Fruit fly (Drosophila melanogaster) whole organism, embryonic: ENCODE measurements around the gene CG4291.

Experiments used
- Abd-B ChIP-seq: fragments of 200-800 bp; sonication (Bioruptor generic); optimal IDR thresholded peaks from 2 replicates; lab custom pipeline; 2018; ENCODE audit warnings: missing biosample characterization, mild to moderate bottlenecking, missing genetic modification characterization, moderate library complexity
- Adf1 ChIP-seq: fragments of 200-800 bp; sonication (Bioruptor generic); IDR thresholded peaks from 2 replicates; pipeline ENCODE4 v1.3.6; 2022; ENCODE audit warnings: missing biosample characterization, missing genetic modification characterization
- BtbVII ChIP-seq: fragments of 200-800 bp; sonication (Bioruptor generic); optimal IDR thresholded peaks from 3 replicates; lab custom pipeline; 2017; ENCODE audit warnings: missing biosample characterization, mild to moderate bottlenecking, missing genetic modification characterization
- Bteb2 ChIP-seq: fragments of 200-800 bp; sonication (Bioruptor generic); optimal IDR thresholded peaks from 2 replicates; lab custom pipeline; 2016; ENCODE audit warnings: missing biosample characterization, missing genetic modification characterization
- CG10267 ChIP-seq: fragments of 200-800 bp; sonication (Bioruptor generic); optimal IDR thresholded peaks from 2 replicates; lab custom pipeline; 2018; ENCODE audit warnings: missing biosample characterization, mild to moderate bottlenecking, missing genetic modification characterization, moderate library complexity
- CG12104 ChIP-seq: fragments of 200-800 bp; sonication (Bioruptor generic); optimal IDR thresholded peaks from 3 replicates; lab custom pipeline; 2016; ENCODE audit warnings: missing biosample characterization, missing genetic modification characterization
- CG12744 ChIP-seq: fragments of 200-800 bp; sonication (Bioruptor generic); optimal IDR thresholded peaks from 2 replicates; lab custom pipeline; 2016; ENCODE audit warnings: missing biosample characterization, missing genetic modification characterization
- CG13287 ChIP-seq: fragments of 200-800 bp; sonication (Bioruptor generic); IDR thresholded peaks from 2 replicates; pipeline ENCODE4 v1.3.6; 2022; ENCODE audit warnings: missing biosample characterization, missing genetic modification characterization; ENCODE audit not compliant: partially characterized antibody
- CG16813 ChIP-seq: fragments of 200-800 bp; sonication (Bioruptor generic); IDR thresholded peaks from 3 replicates; pipeline ENCODE4 v1.3.6; 2022; ENCODE audit warnings: missing biosample characterization, missing genetic modification characterization; ENCODE audit not compliant: partially characterized antibody
- CG17802 ChIP-seq: fragments of 200-800 bp; sonication (Bioruptor generic); optimal IDR thresholded peaks from 2 replicates; lab custom pipeline; 2018; ENCODE audit warnings: missing biosample characterization, mild to moderate bottlenecking, missing genetic modification characterization, moderate library complexity
- CG18262 ChIP-seq: fragments of 200-800 bp; optimal IDR thresholded peaks from 3 replicates; lab custom pipeline; 2019; ENCODE audit warnings: missing biosample characterization, mild to moderate bottlenecking, missing genetic modification characterization, moderate library complexity
- CG1832 ChIP-seq: fragments of 200-800 bp; sonication (Bioruptor generic); optimal IDR thresholded peaks from 2 replicates; lab custom pipeline; 2017; ENCODE audit warnings: missing biosample characterization, mild to moderate bottlenecking, missing genetic modification characterization, inconsistent platforms
- CG2199 ChIP-seq: fragments of 200-800 bp; sonication (Bioruptor generic); IDR thresholded peaks from 3 replicates; pipeline ENCODE4 v1.3.6; 2022; ENCODE audit warnings: missing biosample characterization, missing genetic modification characterization
- CG31441 ChIP-seq: fragments of 200-800 bp; sonication (Bioruptor generic); IDR thresholded peaks from 2 replicates; pipeline ENCODE4 v1.3.6; 2022; ENCODE audit warnings: missing biosample characterization, missing genetic modification characterization
- CG32767 ChIP-seq: fragments of 200-800 bp; sonication (Bioruptor generic); IDR thresholded peaks from 2 replicates; pipeline ENCODE4 v1.3.6; 2022; ENCODE audit warnings: missing biosample characterization, missing genetic modification characterization
- CG34224 ChIP-seq: fragments of 200-800 bp; sonication (Bioruptor generic); IDR thresholded peaks from 3 replicates; pipeline ENCODE4 v1.3.6; 2022; ENCODE audit warnings: missing biosample characterization, missing genetic modification characterization; ENCODE audit not compliant: partially characterized antibody
- CG4328 ChIP-seq: fragments of 200-800 bp; sonication (Bioruptor generic); optimal IDR thresholded peaks from 3 replicates; lab custom pipeline; 2017; ENCODE audit warnings: missing biosample characterization, missing genetic modification reagents, missing genetic modification characterization
- CG7839 ChIP-seq: fragments of 200-800 bp; sonication (Bioruptor generic); optimal IDR thresholded peaks from 3 replicates; lab custom pipeline; 2018; ENCODE audit warnings: missing biosample characterization, mild to moderate bottlenecking, missing genetic modification characterization, moderate library complexity
- CG7928 ChIP-seq: fragments of 200-800 bp; sonication (Bioruptor generic); optimal IDR thresholded peaks from 2 replicates; lab custom pipeline; 2017; ENCODE audit warnings: missing biosample characterization, mild to moderate bottlenecking, missing genetic modification characterization
- CG7963 ChIP-seq: fragments of 200-800 bp; sonication (Bioruptor generic); IDR thresholded peaks from 3 replicates; pipeline ENCODE4 v1.3.6; 2022; ENCODE audit warnings: missing biosample characterization, missing genetic modification characterization; ENCODE audit not compliant: partially characterized antibody
- CkIIα-i1 ChIP-seq: fragments of 200-800 bp; sonication (Bioruptor generic); IDR thresholded peaks from 2 replicates; pipeline ENCODE4 v1.3.6; 2022; ENCODE audit warnings: missing biosample characterization, missing genetic modification characterization
- Dbx ChIP-seq: fragments of 200-800 bp; sonication (Bioruptor generic); IDR thresholded peaks from 3 replicates; pipeline ENCODE4 v1.3.6; 2022; ENCODE audit warnings: missing biosample characterization, missing genetic modification characterization
- Deaf1 ChIP-seq: fragments of 200-800 bp; optimal IDR thresholded peaks from 3 replicates; lab custom pipeline; 2019; ENCODE audit warnings: missing biosample characterization, mild to moderate bottlenecking, missing genetic modification characterization, moderate library complexity
- Dip2 ChIP-seq: fragments of 200-800 bp; sonication (Bioruptor generic); IDR thresholded peaks from 2 replicates; pipeline ENCODE4 v1.3.6; 2022; ENCODE audit warnings: missing biosample characterization, missing genetic modification characterization
- H2.0 ChIP-seq: fragments of 200-800 bp; sonication (Bioruptor generic); IDR thresholded peaks from 2 replicates; pipeline ENCODE4 v1.3.6; 2022; ENCODE audit warnings: missing biosample characterization, missing genetic modification characterization
- Med ChIP-seq: fragments of 200-800 bp; sonication (Bioruptor generic); peaks from one replicate; lab custom pipeline; 2016; ENCODE audit warnings: missing biosample characterization, missing genetic modification characterization, mild to moderate bottlenecking, inconsistent platforms, moderate library complexity
- Neu2 ChIP-seq: fragments of 200-800 bp; sonication (Bioruptor generic); optimal IDR thresholded peaks from 3 replicates; lab custom pipeline; 2016; ENCODE audit warnings: missing biosample characterization, missing genetic modification characterization, borderline replicate concordance
- Rfx ChIP-seq: fragments of 200-800 bp; sonication (Bioruptor generic); IDR thresholded peaks from 2 replicates; pipeline ENCODE4 v1.3.6; 2022; ENCODE audit warnings: missing biosample characterization, missing genetic modification characterization
- Six4 ChIP-seq: fragments of 200-800 bp; sonication (Bioruptor generic); optimal IDR thresholded peaks from 2 replicates; lab custom pipeline; 2016; ENCODE audit warnings: missing biosample characterization, missing genetic modification characterization
- Spps ChIP-seq: fragments of 200-800 bp; sonication (Bioruptor generic); optimal IDR thresholded peaks from 2 replicates; lab custom pipeline; 2018; ENCODE audit warnings: missing biosample characterization, mild to moderate bottlenecking, missing genetic modification characterization
- Trl ChIP-seq, 3 experiments: fragments of >200 bp in 2 of 3; fragments of 200-800 bp in 1 of 3; sonication (Bioruptor generic) in 1 of 3; optimal IDR thresholded peaks; 2 replicates in 1 of 3; 3 replicates in 2 of 3; lab custom pipeline; 2016 to 2017; ENCODE audit warnings: missing biosample characterization in 1 of 3, missing genetic modification characterization in 1 of 3
- Usf ChIP-seq: fragments of 200-800 bp; sonication (Bioruptor generic); optimal IDR thresholded peaks from 2 replicates; lab custom pipeline; 2017; ENCODE audit warnings: missing genotype, missing biosample characterization, missing genetic modification characterization
- ato ChIP-seq: fragments of 200-800 bp; sonication (Bioruptor generic); IDR thresholded peaks from 2 replicates; pipeline ENCODE4 v1.3.6; 2022; ENCODE audit warnings: missing biosample characterization, missing genetic modification characterization; ENCODE audit not compliant: partially characterized antibody
- bigmax ChIP-seq: fragments of 200-800 bp; sonication (Bioruptor generic); optimal IDR thresholded peaks from 2 replicates; lab custom pipeline; 2018; ENCODE audit warnings: missing biosample characterization, mild to moderate bottlenecking, missing genetic modification characterization
- chn ChIP-seq: fragments of 200-800 bp; sonication (Bioruptor generic); optimal IDR thresholded peaks from 2 replicates; lab custom pipeline; 2016; ENCODE audit warnings: missing biosample characterization, missing genetic modification characterization
- crol ChIP-seq: fragments of 200-800 bp; sonication (Bioruptor generic); IDR thresholded peaks from 2 replicates; pipeline ENCODE4 v1.3.6; 2022; ENCODE audit warnings: missing biosample characterization, missing genetic modification characterization
- danr ChIP-seq: fragments of 200-800 bp; sonication (Bioruptor generic); IDR thresholded peaks from 2 replicates; pipeline ENCODE4 v1.3.6; 2022; ENCODE audit warnings: missing biosample characterization, missing genetic modification characterization
- ewg ChIP-seq: fragments of 200-800 bp; sonication (Bioruptor generic); optimal IDR thresholded peaks from 3 replicates; lab custom pipeline; 2017; ENCODE audit warnings: mild to moderate bottlenecking, missing biosample characterization, missing genetic modification reagents, missing genetic modification characterization
- fu2 ChIP-seq: fragments of 200-800 bp; sonication (Bioruptor generic); optimal IDR thresholded peaks from 2 replicates; lab custom pipeline; 2016; ENCODE audit warnings: missing biosample characterization, missing genetic modification characterization
- luna ChIP-seq: fragments of 200-800 bp; sonication (Bioruptor generic); optimal IDR thresholded peaks from 2 replicates; lab custom pipeline; 2016; ENCODE audit warnings: missing biosample characterization, missing genetic modification characterization
- nmo ChIP-seq: fragments of 200-800 bp; sonication (Bioruptor generic); optimal IDR thresholded peaks from 2 replicates; lab custom pipeline; 2018; ENCODE audit warnings: missing biosample characterization, mild to moderate bottlenecking, missing genetic modification characterization, moderate library complexity
- phol ChIP-seq: fragments of 200-800 bp; sonication (Bioruptor generic); optimal IDR thresholded peaks from 3 replicates; lab custom pipeline; 2018; ENCODE audit warnings: missing biosample characterization, mild to moderate bottlenecking, missing genetic modification characterization, moderate library complexity
- pros ChIP-seq: fragments of 200-800 bp; sonication (Bioruptor generic); optimal IDR thresholded peaks from 3 replicates; lab custom pipeline; 2019; ENCODE audit warnings: missing biosample characterization, mild to moderate bottlenecking, missing genetic modification characterization, moderate library complexity
- schlank ChIP-seq: fragments of 200-800 bp; sonication (Bioruptor generic); optimal IDR thresholded peaks from 2 replicates; lab custom pipeline; 2018; ENCODE audit warnings: missing biosample characterization, mild to moderate bottlenecking, missing genetic modification characterization
- sens ChIP-seq: fragments of 200-800 bp; sonication (Bioruptor generic); peaks from one replicate; lab custom pipeline; 2016; ENCODE audit warnings: missing biosample characterization, missing genetic modification characterization
- seq ChIP-seq: fragments of 200-800 bp; sonication (Bioruptor generic); IDR thresholded peaks from 2 replicates; pipeline ENCODE4 v1.3.6; 2022; ENCODE audit warnings: missing biosample characterization, missing genetic modification characterization
- slou ChIP-seq: fragments of 200-800 bp; sonication (Bioruptor generic); optimal IDR thresholded peaks from 3 replicates; lab custom pipeline; 2016; ENCODE audit warnings: missing biosample characterization, missing genetic modification characterization
- tap ChIP-seq: fragments of 200-800 bp; optimal IDR thresholded peaks from 3 replicates; lab custom pipeline; 2019; ENCODE audit warnings: missing biosample characterization, mild to moderate bottlenecking, missing genetic modification characterization, moderate library complexity
- unc-4 ChIP-seq: fragments of 200-800 bp; sonication (Bioruptor generic); IDR thresholded peaks from 2 replicates; pipeline ENCODE4 v1.3.6; 2022; ENCODE audit warnings: missing biosample characterization, missing genetic modification characterization; ENCODE audit not compliant: partially characterized antibody
- yki ChIP-seq: fragments of >200 bp; optimal IDR thresholded peaks from 3 replicates; lab custom pipeline; 2018
- zf30C ChIP-seq: fragments of 200-800 bp; sonication (Bioruptor generic); optimal IDR thresholded peaks from 3 replicates; lab custom pipeline; 2018; ENCODE audit warnings: missing biosample characterization, mild to moderate bottlenecking, missing genetic modification characterization

CG4291 gene

dm6 chr2L:826388-826787, 26.1 kb downstream of the CG4291 start:
- TF ChIP-seq BtbVII (GFP tag; lab: Kevin White, UChicago) = no peak
- peak; percentile 4 for TF ChIP-seq Deaf1 (tag; lab: Kevin White, UChicago)
- TF ChIP-seq nmo (GFP tag; lab: Kevin White, UChicago) = no peak
- 0 out of 3 replicates have a peak, but pooled peaks have one; percentile 70 for TF ChIP-seq CG2199
- no peak for TF ChIP-seq phol (tag; lab: Kevin White, UChicago)
- no peak for TF ChIP-seq Dip2 (GFP tag; lab: Robert Waterston, UW)
- no peak for TF ChIP-seq CG7928 (GFP tag; lab: Kevin White, UChicago)
- TF ChIP-seq seq = peak; percentile 71
- TF ChIP-seq CG1832 (GFP tag; lab: Kevin White, UChicago) = peak; percentile 18
- TF ChIP-seq pros (GFP tag; lab: Kevin White, UChicago) = peak; percentile 78
- TF ChIP-seq yki (lab: Kevin White, UChicago) = peak; percentile 94
- TF ChIP-seq unc-4 (GFP tag; lab: Robert Waterston, UW) = no peak
- TF ChIP-seq H2.0 (GFP tag; lab: Robert Waterston, UW) = no peak
- TF ChIP-seq Neu2 = no peak
- TF ChIP-seq zf30C (GFP tag; lab: Kevin White, UChicago) = peak; percentile 80
- TF ChIP-seq Med = peak; percentile 6
- TF ChIP-seq Abd-B = no peak
- TF ChIP-seq CG17802 (tag; lab: Kevin White, UChicago) = no peak
- no peak for TF ChIP-seq danr (GFP tag; lab: Robert Waterston, UW)
- peak; percentile 28 for TF ChIP-seq chn
- TF ChIP-seq slou (GFP tag; lab: Kevin White, UChicago) = no peak
- no peak for TF ChIP-seq CG7963 (GFP tag; lab: Robert Waterston, UW)
- TF ChIP-seq Six4 = no peak
- TF ChIP-seq CG32767 = peak; percentile 59; the same call in 1 of the 2 replicates
- TF ChIP-seq fu2 (GFP tag; lab: Kevin White, UChicago) = no peak
- peak; percentile 91 to 97 for TF ChIP-seq Trl (optimal IDR thresholded peaks at IDR 0.05; lab: Kevin White, UChicago)
- TF ChIP-seq Trl (GFP tag; optimal IDR thresholded peaks at IDR 0.05; lab: Kevin White, UChicago) = peak; percentile 18
- TF ChIP-seq CG12744 (GFP tag; lab: Kevin White, UChicago) = no peak
- no peak for TF ChIP-seq CG18262 (tag; lab: Kevin White, UChicago)
- peak; percentile 79 for TF ChIP-seq sens (GFP tag; lab: Kevin White, UChicago)
- TF ChIP-seq CG16813 = no peak
- no peak for TF ChIP-seq Dbx (GFP tag; lab: Robert Waterston, UW)
- no peak for TF ChIP-seq CG31441
- TF ChIP-seq CkIIα-i1 (GFP tag; lab: Robert Waterston, UW) = no peak
- TF ChIP-seq ewg (GFP tag; lab: Kevin White, UChicago) = peak; percentile 72

dm6 chr2L:825768-826263, 26.7 kb downstream of the CG4291 start, which contains the start of the genes CG3862 and dock:
TSS of gene CG3862 (minus strand) at chr2L:825861.
TSS of gene dock (plus strand) at chr2L:825969.
- TF ChIP-seq Rfx (GFP tag; lab: Robert Waterston, UW) (peak; percentile 71), CG7839 (tag; lab: Kevin White, UChicago) (peak; percentile 38), danr (GFP tag; lab: Robert Waterston, UW) (no peak), CG34224 (GFP tag; lab: Robert Waterston, UW) (peak; percentile 96), bigmax (GFP tag; lab: Kevin White, UChicago) (peak; percentile 62), Six4 (peak; percentile 17), schlank (no peak), CG16813 (peak; percentile 94), CG12104 (no peak), Bteb2 (GFP tag; lab: Kevin White, UChicago) (peak; percentile 3), CG10267 (peak; percentile 91), Usf (no peak), CG13287 (peak; percentile 96), CG4328 (peak; percentile 25), tap (tag; lab: Kevin White, UChicago) (no peak), crol (GFP tag; lab: Robert Waterston, UW) (no peak), luna (GFP tag; lab: Kevin White, UChicago) (no peak), Spps (tag; lab: Kevin White, UChicago) (peak; percentile 15), Adf1 (GFP tag; lab: Robert Waterston, UW) (no peak), ato (GFP tag; lab: Robert Waterston, UW) (peak; percentile 97)
